Worm (Caenorhabditis elegans) whole organism, L4 larva: ENCODE data around the gene slc-5A12.

ENCODE experiments used
- F37D6.2 ChIP-seq: sonication (generic microtip); optimal IDR thresholded peaks from 2 replicates; lab custom pipeline; 2016; ENCODE audit warnings: mild to moderate bottlenecking, missing genetic modification characterization, missing compliant biosample characterization
- R02D3.7 ChIP-seq: fragments of 150-350 bp; sonication (generic microtip); optimal IDR thresholded peaks from 3 replicates; lab custom pipeline; 2014; ENCODE audit warnings: missing biosample characterization, missing genetic modification characterization
- T26A8.4 ChIP-seq: fragments of 200-800 bp; sonication (Bioruptor generic); IDR thresholded peaks from 2 replicates; pipeline ENCODE4 v1.3.6; 2022; ENCODE audit warnings: missing genetic modification characterization, missing compliant biosample characterization
- Y48G9A.11 ChIP-seq: fragments of 200-800 bp; sonication (Bioruptor generic); IDR thresholded peaks from 2 replicates; pipeline ENCODE4 v1.3.6; 2022; ENCODE audit warnings: missing genetic modification reagents, missing genetic modification characterization, missing compliant biosample characterization
- Y5F2A.4 ChIP-seq: fragments of 200-800 bp; sonication (Bioruptor generic); optimal IDR thresholded peaks from 2 replicates; lab custom pipeline; 2018; ENCODE audit warnings: mild to moderate bottlenecking, missing genetic modification characterization, missing compliant biosample characterization
- ZK337.2 ChIP-seq: fragments of 200-800 bp; sonication (Bioruptor generic); IDR thresholded peaks from 2 replicates; pipeline ENCODE4 v1.3.6; 2022; ENCODE audit warnings: missing genetic modification reagents, missing genetic modification characterization, missing compliant biosample characterization
- ZK546.5 ChIP-seq, 2 experiments: sonication (generic microtip); optimal IDR thresholded peaks; 2 replicates each; lab custom pipeline; 2017; ENCODE audit warnings: missing biosample characterization in 2 of 2, missing genetic modification characterization in 2 of 2
- aha-1 ChIP-seq: fragments of 150-350 bp; peaks from one replicate; lab custom pipeline; 2014; ENCODE audit warnings: missing biosample characterization, missing genetic modification characterization
- arid-1 ChIP-seq: fragments of 200-800 bp; sonication (Bioruptor generic); conservative IDR thresholded peaks from 2 replicates; pipeline ENCODE4 v1.3.6; 2022; ENCODE audit warnings: missing genetic modification reagents, missing genetic modification characterization, missing compliant biosample characterization
- attf-4 ChIP-seq: sonication (generic microtip); optimal IDR thresholded peaks from 3 replicates; lab custom pipeline; 2017; ENCODE audit warnings: missing biosample characterization, missing genetic modification characterization
- ceh-20 ChIP-seq: fragments of 200-800 bp; sonication (Bioruptor generic); IDR thresholded peaks from 2 replicates; pipeline ENCODE4 v1.3.6; 2022; ENCODE audit warnings: missing genetic modification reagents, missing genetic modification characterization, missing compliant biosample characterization
- ceh-28 ChIP-seq: fragments of 150-350 bp; optimal IDR thresholded peaks from 2 replicates; lab custom pipeline; 2014; ENCODE audit warnings: missing biosample characterization, missing genetic modification reagents, missing genetic modification characterization
- ceh-32 ChIP-seq: sonication (generic microtip); optimal IDR thresholded peaks from 2 replicates; lab custom pipeline; 2016; ENCODE audit warnings: mild to moderate bottlenecking, missing genetic modification characterization, missing compliant biosample characterization; ENCODE audit not compliant: poor library complexity
- ceh-82 ChIP-seq: sonication (generic microtip); optimal IDR thresholded peaks from 2 replicates; lab custom pipeline; 2017; ENCODE audit warnings: missing biosample characterization, missing genetic modification characterization
- cey-2 ChIP-seq: sonication (generic microtip); optimal IDR thresholded peaks from 3 replicates; lab custom pipeline; 2017; ENCODE audit warnings: missing genetic modification characterization, mild to moderate bottlenecking, missing compliant biosample characterization, antibody characterized with exemption, borderline replicate concordance; ENCODE audit not compliant: insufficient read depth
- ctbp-1 ChIP-seq: fragments of 200-800 bp; sonication (Bioruptor generic); IDR thresholded peaks from 2 replicates; pipeline ENCODE4 v1.3.6; 2022; ENCODE audit warnings: missing genetic modification reagents, missing genetic modification characterization, missing compliant biosample characterization
- daf-12 ChIP-seq: fragments of 150-350 bp; optimal IDR thresholded peaks from 2 replicates; lab custom pipeline; 2014; ENCODE audit warnings: missing biosample characterization, missing genetic modification reagents, missing genetic modification characterization
- daf-16 ChIP-seq, 3 experiments: sonication (generic microtip); optimal IDR thresholded peaks; 2 replicates each; lab custom pipeline; 2016 to 2017; ENCODE audit warnings: missing genetic modification characterization in 3 of 3, missing genetic modification reagents in 3 of 3, mild to moderate bottlenecking in 2 of 3, missing compliant biosample characterization in 2 of 3, missing biosample characterization in 1 of 3, moderate library complexity in 1 of 3
- daf-8 ChIP-seq: fragments of 200-800 bp; sonication (Bioruptor generic); IDR thresholded peaks from 2 replicates; pipeline ENCODE4 v1.3.6; 2022; ENCODE audit warnings: missing genetic modification characterization, missing compliant biosample characterization
- dmd-8 ChIP-seq: fragments of 200-800 bp; sonication (Bioruptor generic); IDR thresholded peaks from 2 replicates; pipeline ENCODE4 v1.3.6; 2022; ENCODE audit warnings: missing genetic modification characterization, missing compliant biosample characterization
- dve-1 ChIP-seq: sonication (generic microtip); optimal IDR thresholded peaks from 2 replicates; lab custom pipeline; 2017; ENCODE audit warnings: antibody characterized with exemption, mild to moderate bottlenecking, missing genetic modification characterization, missing compliant biosample characterization; ENCODE audit not compliant: insufficient read depth
- fkh-10 ChIP-seq: fragments of 150-350 bp; optimal IDR thresholded peaks from 2 replicates; lab custom pipeline; 2014; ENCODE audit warnings: missing biosample characterization, missing genetic modification reagents, missing genetic modification characterization
- hlh-11 ChIP-seq: fragments of 200-800 bp; sonication (Bioruptor generic); optimal IDR thresholded peaks from 2 replicates; lab custom pipeline; 2018; ENCODE audit warnings: mild to moderate bottlenecking, missing genetic modification characterization, missing compliant biosample characterization
- hmg-1.1 ChIP-seq: fragments of 200-800 bp; sonication (Bioruptor generic); IDR thresholded peaks from 2 replicates; pipeline ENCODE4 v1.3.6; 2022; ENCODE audit warnings: missing genetic modification reagents, missing genetic modification characterization, missing compliant biosample characterization
- jun-1 ChIP-seq: fragments of 150-350 bp; optimal IDR thresholded peaks from 2 replicates; lab custom pipeline; 2014; ENCODE audit warnings: missing biosample characterization, missing genetic modification reagents, missing genetic modification characterization
- lin-1 ChIP-seq: fragments of 200-800 bp; sonication (Bioruptor generic); IDR thresholded peaks from 2 replicates; pipeline ENCODE4 v1.3.6; 2022; ENCODE audit warnings: missing genetic modification reagents, missing genetic modification characterization, missing compliant biosample characterization
- lin-13 ChIP-seq: fragments of 150-350 bp; optimal IDR thresholded peaks from 2 replicates; lab custom pipeline; 2014; ENCODE audit warnings: missing biosample characterization, missing genetic modification reagents, missing genetic modification characterization
- lin-39 ChIP-seq: fragments of 150-350 bp; optimal IDR thresholded peaks from 2 replicates; lab custom pipeline; 2014; ENCODE audit warnings: missing biosample characterization, missing genetic modification reagents, missing genetic modification characterization
- mdl-1 ChIP-seq, 2 experiments: fragments of 150-350 bp in 1 of 2; sonication (generic microtip) in 1 of 2; optimal IDR thresholded peaks; 2 replicates each; lab custom pipeline; 2014 to 2017; ENCODE audit warnings: missing biosample characterization in 2 of 2, missing genetic modification characterization in 2 of 2
- mdt-29 ChIP-seq: fragments of 200-800 bp; sonication (Bioruptor generic); IDR thresholded peaks from 2 replicates; pipeline ENCODE4 v1.3.6; 2022; ENCODE audit warnings: missing genetic modification reagents, missing genetic modification characterization, missing compliant biosample characterization
- mxl-2 ChIP-seq: fragments of 200-800 bp; sonication (Bioruptor generic); conservative IDR thresholded peaks from 2 replicates; pipeline ENCODE4 v1.3.6; 2022; ENCODE audit warnings: missing genetic modification reagents, missing genetic modification characterization, missing compliant biosample characterization
- mxl-3 ChIP-seq: fragments of 200-800 bp; sonication (Bioruptor generic); optimal IDR thresholded peaks from 2 replicates; lab custom pipeline; 2018; ENCODE audit warnings: mild to moderate bottlenecking, missing genetic modification characterization, missing compliant biosample characterization
- nhr-11 ChIP-seq: fragments of 150-350 bp; optimal IDR thresholded peaks from 2 replicates; lab custom pipeline; 2014; ENCODE audit warnings: missing biosample characterization, missing genetic modification characterization
- nhr-111 ChIP-seq: fragments of 200-800 bp; sonication (Bioruptor generic); optimal IDR thresholded peaks from 2 replicates; lab custom pipeline; 2018; ENCODE audit warnings: mild to moderate bottlenecking, missing genetic modification characterization, missing compliant biosample characterization
- nhr-237 ChIP-seq: sonication (generic microtip); optimal IDR thresholded peaks from 2 replicates; lab custom pipeline; 2017; ENCODE audit warnings: missing biosample characterization, missing genetic modification characterization
- nhr-28 ChIP-seq: fragments of 150-350 bp; optimal IDR thresholded peaks from 2 replicates; lab custom pipeline; 2014; ENCODE audit warnings: missing biosample characterization, missing genetic modification characterization
- nhr-41 ChIP-seq: fragments of 200-800 bp; sonication (Bioruptor generic); IDR thresholded peaks from 2 replicates; pipeline ENCODE4 v1.3.6; 2022; ENCODE audit warnings: missing genetic modification reagents, missing genetic modification characterization, missing compliant biosample characterization
- nhr-42 ChIP-seq: fragments of 200-800 bp; sonication (Bioruptor generic); IDR thresholded peaks from 2 replicates; pipeline ENCODE4 v1.3.6; 2022; ENCODE audit warnings: missing genetic modification characterization, missing compliant biosample characterization
- nhr-6 ChIP-seq: fragments of 150-350 bp; optimal IDR thresholded peaks from 2 replicates; lab custom pipeline; 2014; ENCODE audit warnings: missing biosample characterization, missing genetic modification characterization
- set-16 ChIP-seq: fragments of 200-800 bp; sonication (Bioruptor generic); IDR thresholded peaks from 2 replicates; pipeline ENCODE4 v1.3.6; 2022; ENCODE audit warnings: missing genetic modification reagents, missing genetic modification characterization, missing compliant biosample characterization
- skn-1 ChIP-seq: fragments of 150-350 bp; optimal IDR thresholded peaks from 2 replicates; lab custom pipeline; 2014; ENCODE audit warnings: missing biosample characterization, missing genetic modification characterization
- snpc-4 ChIP-seq: fragments of 150-350 bp; optimal IDR thresholded peaks from 2 replicates; lab custom pipeline; 2014; ENCODE audit warnings: missing biosample characterization, missing genetic modification characterization
- spr-1 ChIP-seq: sonication (generic microtip); optimal IDR thresholded peaks from 2 replicates; lab custom pipeline; 2016; ENCODE audit warnings: mild to moderate bottlenecking, missing genetic modification characterization, missing compliant biosample characterization
- spr-3 ChIP-seq: fragments of 200-800 bp; sonication (Bioruptor generic); optimal IDR thresholded peaks from 2 replicates; lab custom pipeline; 2018; ENCODE audit warnings: mild to moderate bottlenecking, missing genetic modification characterization, missing compliant biosample characterization
- tag-97 ChIP-seq: fragments of 200-800 bp; sonication (Bioruptor generic); IDR thresholded peaks from 2 replicates; pipeline ENCODE4 v1.3.6; 2022; ENCODE audit warnings: missing genetic modification characterization, missing compliant biosample characterization
- tra-1 ChIP-seq: fragments of 200-800 bp; sonication (Bioruptor generic); IDR thresholded peaks from 2 replicates; pipeline ENCODE4 v1.3.6; 2022; ENCODE audit warnings: missing genetic modification reagents, missing genetic modification characterization, missing compliant biosample characterization
- unc-130 ChIP-seq: sonication (generic microtip); optimal IDR thresholded peaks from 2 replicates; lab custom pipeline; 2016; ENCODE audit warnings: missing genetic modification reagents, missing genetic modification characterization, missing compliant biosample characterization
- unc-39 ChIP-seq: sonication (generic microtip); optimal IDR thresholded peaks from 2 replicates; lab custom pipeline; 2017; ENCODE audit warnings: missing biosample characterization, missing genetic modification characterization
- zip-2 ChIP-seq: fragments of 150-350 bp; optimal IDR thresholded peaks from 2 replicates; lab custom pipeline; 2014; ENCODE audit warnings: missing biosample characterization, missing genetic modification characterization
- ztf-11 ChIP-seq: fragments of 150-350 bp; optimal IDR thresholded peaks from 2 replicates; lab custom pipeline; 2014; ENCODE audit warnings: missing biosample characterization, missing genetic modification characterization

Gene slc-5A12

DNA sequence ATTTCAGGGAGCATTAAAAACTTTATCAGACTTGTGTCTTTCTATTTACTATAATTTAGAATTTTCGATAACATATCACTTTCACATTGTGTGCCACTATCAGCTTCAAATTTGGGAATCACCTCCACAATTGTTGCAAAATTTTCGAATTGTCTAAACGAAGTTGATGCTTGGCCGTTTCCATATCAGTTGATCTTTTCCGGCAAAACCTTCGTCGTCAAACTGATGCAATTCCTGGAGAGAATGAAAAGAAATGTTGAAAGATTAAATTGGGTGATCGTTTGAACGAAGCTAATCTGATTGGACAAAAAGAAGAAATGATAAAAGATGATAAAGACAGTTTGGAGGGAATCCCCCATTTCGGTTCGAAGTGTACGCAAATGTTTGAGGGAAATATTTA, 18.4 kb downstream of the slc-5A12 start (continued):
- TF ChIP-seq mxl-2 (no peak), ztf-11 (no peak), daf-12 (tag; lab: Kevin White, UChicago) (no peak), nhr-28 (peak; percentile 75), set-16 (no peak), lin-13 (GFP tag; lab: Kevin White, UChicago) (no peak), spr-3 (GFP tag; lab: Kevin White, UChicago) (peak; percentile 76), Y5F2A.4 (GFP tag; lab: Kevin White, UChicago) (no peak), zip-2 (tag; lab: Kevin White, UChicago) (no peak), lin-1 (peak; percentile 93), nhr-41 (GFP tag; lab: Robert Waterston, UW) (no peak), daf-8 (GFP tag; lab: Robert Waterston, UW) (no peak), nhr-237 (tag; lab: Kevin White, UChicago) (no peak), fkh-10 (GFP tag; lab: Kevin White, UChicago) (no peak)

DNA sequence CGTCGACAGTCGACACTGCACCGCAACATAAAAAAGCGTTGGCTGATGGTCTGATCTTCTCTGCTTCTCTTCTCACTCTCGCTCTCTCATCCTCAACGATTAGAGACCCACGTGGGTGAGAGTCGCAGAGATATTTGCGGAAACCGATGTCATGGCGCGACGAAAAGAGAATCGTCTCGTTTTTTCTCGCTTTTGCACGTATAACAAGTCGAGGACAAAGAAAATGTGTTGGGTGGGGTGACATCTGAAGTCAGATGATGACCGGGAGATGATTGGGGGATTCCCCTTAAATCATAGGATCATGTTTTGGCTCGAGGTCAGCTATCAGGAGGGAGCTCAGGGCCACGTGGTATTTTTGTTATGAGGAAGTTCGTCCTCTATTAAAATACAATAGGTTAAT, 19.2 kb downstream of the slc-5A12 start:
- TF ChIP-seq zip-2 (tag; lab: Kevin White, UChicago) = no peak
- no peak for TF ChIP-seq spr-1 (tag; lab: Kevin White, UChicago)
- TF ChIP-seq nhr-11 = peak; percentile 78
- TF ChIP-seq lin-39 = no peak
- peak; percentile 100 for TF ChIP-seq aha-1 (tag; lab: Kevin White, UChicago)
- TF ChIP-seq tag-97 (GFP tag; lab: Robert Waterston, UW) = no peak
- TF ChIP-seq mdt-29 (GFP tag; lab: Robert Waterston, UW) = peak; percentile 98
- TF ChIP-seq ZK337.2 = no peak
- peak; percentile 94 for TF ChIP-seq tra-1
- no peak for TF ChIP-seq unc-39 (tag; lab: Kevin White, UChicago)
- TF ChIP-seq ceh-32 (tag; lab: Kevin White, UChicago) = no peak
- no peak for TF ChIP-seq attf-4 (tag; lab: Kevin White, UChicago)
- peak; percentile 61 for TF ChIP-seq ctbp-1 (GFP tag; lab: Robert Waterston, UW)
- peak; percentile 90 for TF ChIP-seq cey-2 (tag; lab: Kevin White, UChicago)
- TF ChIP-seq hmg-1.1 (GFP tag; lab: Robert Waterston, UW) = peak; percentile 49; the same call in 1 of the 2 replicates
- peak; percentile 92 for TF ChIP-seq nhr-28
- no peak for TF ChIP-seq Y48G9A.11
- no peak for TF ChIP-seq snpc-4 (tag; lab: Kevin White, UChicago)
- TF ChIP-seq F37D6.2 (tag; lab: Kevin White, UChicago) = no peak
- no peak for TF ChIP-seq skn-1 (tag; lab: Kevin White, UChicago)
- peak; percentile 100 for TF ChIP-seq mdl-1 (tag; optimal IDR thresholded peaks at IDR 0.05; lab: Kevin White, UChicago)
- no peak for TF ChIP-seq ceh-82 (tag; lab: Kevin White, UChicago)
- TF ChIP-seq nhr-42 (GFP tag; lab: Robert Waterston, UW) = no peak
- no peak for TF ChIP-seq nhr-41 (GFP tag; lab: Robert Waterston, UW)
- TF ChIP-seq unc-130 (GFP tag; lab: Kevin White, UChicago) = no peak
- peak; percentile 27 for TF ChIP-seq nhr-237 (tag; lab: Kevin White, UChicago)
- peak; percentile 99 for TF ChIP-seq mxl-3
- peak; percentile 91 for TF ChIP-seq ceh-20 (GFP tag; lab: Robert Waterston, UW)
- TF ChIP-seq lin-1 = peak; percentile 91
- no peak for TF ChIP-seq daf-16 (GFP tag; optimal IDR thresholded peaks at IDR 0.05; lab: Kevin White, UChicago)
- peak; percentile 71 for TF ChIP-seq daf-16 (tag; optimal IDR thresholded peaks at IDR 0.05; lab: Kevin White, UChicago)
- TF ChIP-seq nhr-6 (tag; lab: Kevin White, UChicago) = peak; percentile 49
- TF ChIP-seq daf-12 (tag; lab: Kevin White, UChicago) = no peak
- peak; percentile 94 for TF ChIP-seq dve-1 (tag; lab: Kevin White, UChicago)
- TF ChIP-seq dmd-8 (GFP tag; lab: Robert Waterston, UW) = no peak
- TF ChIP-seq jun-1 (tag; lab: Kevin White, UChicago) = no peak
- TF ChIP-seq ceh-28 = no peak
- no peak for TF ChIP-seq nhr-111
- no peak for TF ChIP-seq ZK546.5 (tag; optimal IDR thresholded peaks at IDR 0.05; lab: Kevin White, UChicago)
- TF ChIP-seq arid-1 = 0 out of 2 replicates have a peak, but pooled peaks have one; percentile 24
- TF ChIP-seq T26A8.4 (GFP tag; lab: Robert Waterston, UW) = peak; percentile 60; the same call in 1 of the 2 replicates
- peak; percentile 98 for TF ChIP-seq hlh-11
- TF ChIP-seq R02D3.7 = no peak
- TF ChIP-seq spr-3 (GFP tag; lab: Kevin White, UChicago) = no peak
